Worm (Caenorhabditis elegans) whole organism, L1 larva: ENCODE data around the gene R13A1.1.

ENCODE experiments used
- aly-2 ChIP-seq: fragments of 150-350 bp; optimal IDR thresholded peaks from 2 replicates; lab custom pipeline; 2014; ENCODE audit warnings: missing biosample characterization, missing genetic modification characterization
- blmp-1 ChIP-seq: fragments of 150-350 bp; optimal IDR thresholded peaks from 2 replicates; lab custom pipeline; 2014; ENCODE audit warnings: missing biosample characterization, missing genetic modification characterization
- elt-3 ChIP-seq, 6 experiments: fragments of 150-350 bp in 1 of 6; sonication (generic microtip); optimal IDR thresholded peaks; 2 replicates each; lab custom pipeline; 2017 to 2018; ENCODE audit warnings: missing biosample characterization in 6 of 6, missing genetic modification characterization in 6 of 6, inconsistent platforms in 1 of 6
- lin-14 ChIP-seq: fragments of 200-800 bp; sonication (Bioruptor generic); optimal IDR thresholded peaks from 2 replicates; lab custom pipeline; 2018; ENCODE audit warnings: mild to moderate bottlenecking, missing genetic modification characterization, moderate library complexity, missing compliant biosample characterization
- lin-15B ChIP-seq: fragments of 150-350 bp; sonication (generic microtip); optimal IDR thresholded peaks from 3 replicates; lab custom pipeline; 2014; ENCODE audit warnings: missing biosample characterization, missing genetic modification characterization
- lsy-2 ChIP-seq, 2 experiments: fragments of 150-350 bp; optimal IDR thresholded peaks; 2 replicates each; lab custom pipeline; 2014; ENCODE audit warnings: missing biosample characterization in 2 of 2, missing genetic modification characterization in 2 of 2
- nhr-77 ChIP-seq: fragments of 150-350 bp; optimal IDR thresholded peaks from 2 replicates; lab custom pipeline; 2014; ENCODE audit warnings: missing biosample characterization, missing genetic modification characterization
- nhr-85 ChIP-seq: sonication (generic microtip); peaks from one replicate; lab custom pipeline; 2016; ENCODE audit warnings: missing genetic modification characterization, inconsistent platforms, missing compliant biosample characterization
- rnt-1 ChIP-seq: sonication (generic microtip); optimal IDR thresholded peaks from 2 replicates; lab custom pipeline; 2016; ENCODE audit warnings: mild to moderate bottlenecking, missing genetic modification characterization, moderate library complexity, missing compliant biosample characterization
- tbx-2 ChIP-seq: sonication (generic microtip); optimal IDR thresholded peaks from 2 replicates; lab custom pipeline; 2016; ENCODE audit warnings: missing genetic modification characterization, missing compliant biosample characterization
- unc-62 ChIP-seq: fragments of 150-350 bp; optimal IDR thresholded peaks from 2 replicates; lab custom pipeline; 2014; ENCODE audit warnings: missing biosample characterization, missing genetic modification reagents, missing genetic modification characterization

DNA sequence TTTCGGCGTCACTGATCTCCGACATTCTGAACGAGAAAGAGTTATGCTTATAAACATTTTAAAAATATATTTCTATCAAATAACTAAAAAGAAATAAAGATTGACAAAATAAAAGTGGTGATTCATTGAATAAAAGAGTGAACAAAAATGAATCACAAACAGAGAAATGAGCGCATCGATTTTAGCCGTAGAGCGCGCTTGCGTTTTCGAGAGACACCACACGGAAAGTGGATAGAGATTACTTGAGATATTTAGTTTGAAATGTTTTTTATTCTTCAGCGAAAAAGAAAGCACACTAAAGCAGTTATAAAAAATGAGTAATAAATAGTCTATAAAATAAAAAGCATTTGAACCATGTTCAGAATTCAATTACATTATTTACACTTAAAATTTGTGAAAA, 10.4 kb downstream of the R13A1.1 start, which contains the start of gene cap-1:
- TF ChIP-seq aly-2 (no peak), lin-14 (GFP tag; lab: Kevin White, UChicago) (peak; percentile 87), elt-3 (tag; optimal IDR thresholded peaks at IDR 0.05; lab: Kevin White, UChicago) (peak in 2 of 6 experiments; percentile 5 to 82), nhr-85 (peak; percentile 53), unc-62 (no peak), lin-15B (peak; percentile 69), blmp-1 (tag; lab: Kevin White, UChicago) (peak; percentile 83), tbx-2 (tag; lab: Kevin White, UChicago) (peak; percentile 53), lsy-2 (tag; optimal IDR thresholded peaks at IDR 0.05; lab: Kevin White, UChicago) (peak; percentile 57 to 87), nhr-77 (tag; lab: Kevin White, UChicago) (peak; percentile 49), rnt-1 (peak; percentile 77)
